Worm (Caenorhabditis elegans) whole organism, late embryonic: ENCODE results near the gene iff-2.

ENCODE experiments used
- C08G9.2 ChIP-seq: sonication (generic microtip); optimal IDR thresholded peaks from 2 replicates; lab custom pipeline; 2016; ENCODE audit warnings: mild to moderate bottlenecking, missing genetic modification characterization, moderate library complexity, missing compliant biosample characterization
- C38D4.7 ChIP-seq: fragments of 200-800 bp; sonication (Bioruptor generic); optimal IDR thresholded peaks from 2 replicates; lab custom pipeline; 2018; ENCODE audit warnings: mild to moderate bottlenecking, missing genetic modification characterization, moderate library complexity, missing compliant biosample characterization
- F13H6.1 ChIP-seq: sonication (generic microtip); optimal IDR thresholded peaks from 2 replicates; lab custom pipeline; 2016; ENCODE audit warnings: missing genetic modification characterization, missing compliant biosample characterization
- K02D7.2 ChIP-seq: sonication (generic microtip); optimal IDR thresholded peaks from 2 replicates; lab custom pipeline; 2017; ENCODE audit warnings: mild to moderate bottlenecking, missing genetic modification characterization, missing compliant biosample characterization
- K09A11.1 ChIP-seq: sonication (generic microtip); optimal IDR thresholded peaks from 2 replicates; lab custom pipeline; 2017; ENCODE audit warnings: antibody characterized with exemption, mild to moderate bottlenecking, missing genetic modification characterization, missing compliant biosample characterization; ENCODE audit not compliant: insufficient read depth
- Y22D7AL.16 ChIP-seq: sonication (generic microtip); optimal IDR thresholded peaks from 2 replicates; lab custom pipeline; 2016; ENCODE audit warnings: missing genetic modification characterization, missing compliant biosample characterization
- ahr-1 ChIP-seq: sonication (generic microtip); optimal IDR thresholded peaks from 2 replicates; lab custom pipeline; 2016; ENCODE audit warnings: missing genetic modification characterization, missing compliant biosample characterization
- ama-1 ChIP-seq: fragments of 150-350 bp; optimal IDR thresholded peaks from 2 replicates; lab custom pipeline; 2014
- ceh-18 ChIP-seq: sonication (generic microtip); optimal IDR thresholded peaks from 2 replicates; lab custom pipeline; 2016; ENCODE audit warnings: missing genetic modification characterization, missing compliant biosample characterization
- ceh-19 ChIP-seq: fragments of 200-800 bp; sonication (Bioruptor generic); optimal IDR thresholded peaks from 2 replicates; lab custom pipeline; 2018; ENCODE audit warnings: mild to moderate bottlenecking, missing genetic modification characterization, missing compliant biosample characterization
- ceh-30 ChIP-seq: fragments of 150-350 bp; optimal IDR thresholded peaks from 2 replicates; lab custom pipeline; 2014; ENCODE audit warnings: missing biosample characterization, missing genetic modification characterization
- ceh-31 ChIP-seq: sonication (generic microtip); optimal IDR thresholded peaks from 2 replicates; lab custom pipeline; 2016; ENCODE audit warnings: missing genetic modification characterization, missing compliant biosample characterization
- ceh-34 ChIP-seq: sonication (generic microtip); optimal IDR thresholded peaks from 2 replicates; lab custom pipeline; 2016; ENCODE audit warnings: mild to moderate bottlenecking, missing genetic modification characterization, missing compliant biosample characterization
- ceh-48 ChIP-seq: sonication (generic microtip); optimal IDR thresholded peaks from 2 replicates; lab custom pipeline; 2016; ENCODE audit warnings: missing genetic modification characterization, inconsistent platforms, missing compliant biosample characterization
- ceh-9 ChIP-seq: sonication (generic microtip); optimal IDR thresholded peaks from 2 replicates; lab custom pipeline; 2016; ENCODE audit warnings: mild to moderate bottlenecking, missing genetic modification characterization, inconsistent platforms, missing compliant biosample characterization
- che-1 ChIP-seq: sonication (generic microtip); optimal IDR thresholded peaks from 2 replicates; lab custom pipeline; 2016; ENCODE audit warnings: mild to moderate bottlenecking, missing genetic modification characterization, missing compliant biosample characterization
- eyg-1 ChIP-seq: sonication (generic microtip); optimal IDR thresholded peaks from 2 replicates; lab custom pipeline; 2016; ENCODE audit warnings: missing genotype, missing genetic modification characterization, missing compliant biosample characterization
- fax-1 ChIP-seq: sonication (generic microtip); optimal IDR thresholded peaks from 2 replicates; lab custom pipeline; 2016; ENCODE audit warnings: missing genotype, missing genetic modification characterization, missing compliant biosample characterization
- fkh-6 ChIP-seq: sonication (generic microtip); optimal IDR thresholded peaks from 2 replicates; lab custom pipeline; 2016; ENCODE audit warnings: missing genetic modification characterization, missing compliant biosample characterization
- gmeb-2 ChIP-seq: sonication (generic microtip); optimal IDR thresholded peaks from 2 replicates; lab custom pipeline; 2016; ENCODE audit warnings: missing genetic modification characterization, inconsistent platforms, missing compliant biosample characterization
- hlh-30 ChIP-seq: sonication (generic microtip); optimal IDR thresholded peaks from 2 replicates; lab custom pipeline; 2017; ENCODE audit warnings: antibody characterized with exemption, missing genetic modification characterization, missing compliant biosample characterization; ENCODE audit not compliant: insufficient read depth
- hlh-6 ChIP-seq: sonication (generic microtip); optimal IDR thresholded peaks from 2 replicates; lab custom pipeline; 2016; ENCODE audit warnings: missing genotype, missing genetic modification characterization, missing compliant biosample characterization
- hlh-8 ChIP-seq: sonication (generic microtip); optimal IDR thresholded peaks from 2 replicates; lab custom pipeline; 2016; ENCODE audit warnings: missing genotype, missing genetic modification characterization, missing compliant biosample characterization
- lim-6 ChIP-seq: sonication (generic microtip); optimal IDR thresholded peaks from 2 replicates; lab custom pipeline; 2016; ENCODE audit warnings: missing genetic modification characterization, missing compliant biosample characterization
- lin-11 ChIP-seq: fragments of 200-800 bp; sonication (Bioruptor generic); optimal IDR thresholded peaks from 2 replicates; lab custom pipeline; 2018; ENCODE audit warnings: mild to moderate bottlenecking, missing genetic modification characterization, missing compliant biosample characterization
- madf-2 ChIP-seq: sonication (generic microtip); optimal IDR thresholded peaks from 2 replicates; lab custom pipeline; 2017; ENCODE audit warnings: missing genetic modification characterization, missing compliant biosample characterization
- mec-3 ChIP-seq: sonication (generic microtip); optimal IDR thresholded peaks from 2 replicates; lab custom pipeline; 2016; ENCODE audit warnings: borderline replicate concordance, missing genetic modification characterization, missing compliant biosample characterization
- nfya-1 ChIP-seq: sonication (generic microtip); optimal IDR thresholded peaks from 2 replicates; lab custom pipeline; 2017; ENCODE audit warnings: missing genetic modification characterization, mild to moderate bottlenecking, missing compliant biosample characterization, antibody characterized with exemption, moderate library complexity
- nhr-232 ChIP-seq: sonication (generic microtip); optimal IDR thresholded peaks from 2 replicates; lab custom pipeline; 2016; ENCODE audit warnings: missing genetic modification characterization, missing compliant biosample characterization
- pax-1 ChIP-seq: fragments of 150-350 bp; optimal IDR thresholded peaks from 2 replicates; lab custom pipeline; 2014; ENCODE audit warnings: missing biosample characterization, missing genetic modification characterization
- pha-2 ChIP-seq: sonication (generic microtip); optimal IDR thresholded peaks from 2 replicates; lab custom pipeline; 2017; ENCODE audit warnings: mild to moderate bottlenecking, missing genetic modification characterization, missing compliant biosample characterization
- pha-4 ChIP-seq: fragments of 150-350 bp; optimal IDR thresholded peaks from 2 replicates; lab custom pipeline; 2018; ENCODE audit warnings: missing biosample characterization, missing genetic modification reagents, missing genetic modification characterization
- pqm-1 ChIP-seq: sonication (generic microtip); optimal IDR thresholded peaks from 2 replicates; lab custom pipeline; 2016; ENCODE audit warnings: missing genetic modification characterization, missing compliant biosample characterization
- pros-1 ChIP-seq: fragments of 150-350 bp; optimal IDR thresholded peaks from 2 replicates; lab custom pipeline; 2014; ENCODE audit warnings: missing biosample characterization, missing genetic modification reagents, missing genetic modification characterization
- ref-2 ChIP-seq: sonication (generic microtip); optimal IDR thresholded peaks from 2 replicates; lab custom pipeline; 2016; ENCODE audit warnings: missing genetic modification characterization, missing compliant biosample characterization
- sdc-2 ChIP-seq: sonication (generic microtip); optimal IDR thresholded peaks from 2 replicates; lab custom pipeline; 2016; ENCODE audit warnings: missing genotype, missing genetic modification characterization, missing compliant biosample characterization
- sox-2 ChIP-seq: fragments of 200-800 bp; sonication (Bioruptor generic); IDR thresholded peaks from 2 replicates; pipeline ENCODE4 v1.3.6; 2022; ENCODE audit warnings: missing genetic modification reagents, missing genetic modification characterization, missing compliant biosample characterization
- sox-4 ChIP-seq: sonication (generic microtip); optimal IDR thresholded peaks from 2 replicates; lab custom pipeline; 2017; ENCODE audit warnings: mild to moderate bottlenecking, missing genetic modification characterization, inconsistent platforms, missing compliant biosample characterization
- syd-9 ChIP-seq: sonication (generic microtip); optimal IDR thresholded peaks from 2 replicates; lab custom pipeline; 2016; ENCODE audit warnings: mild to moderate bottlenecking, missing genetic modification characterization, moderate library complexity, missing compliant biosample characterization
- tbx-2 ChIP-seq: sonication (generic microtip); optimal IDR thresholded peaks from 2 replicates; lab custom pipeline; 2016; ENCODE audit warnings: missing genetic modification characterization, missing compliant biosample characterization
- tbx-7 ChIP-seq: sonication (generic microtip); optimal IDR thresholded peaks from 2 replicates; lab custom pipeline; 2016; ENCODE audit warnings: missing genotype, missing genetic modification characterization, missing compliant biosample characterization
- ttx-3 ChIP-seq: sonication (generic microtip); optimal IDR thresholded peaks from 2 replicates; lab custom pipeline; 2016; ENCODE audit warnings: missing genetic modification reagents, missing genetic modification characterization, missing compliant biosample characterization
- unc-3 ChIP-seq, 2 experiments: fragments of 200-800 bp in 1 of 2; sonication (Bioruptor generic) in 1 of 2; sonication (generic microtip) in 1 of 2; conservative IDR thresholded peaks in 1 of 2; optimal IDR thresholded peaks in 1 of 2; 2 replicates each; pipeline versions ENCODE4 v1.3.6 to Lab custom; 2016 to 2022; ENCODE audit warnings: missing compliant biosample characterization in 2 of 2, missing genetic modification characterization in 2 of 2, missing genetic modification reagents in 1 of 2
- unc-42 ChIP-seq: sonication (generic microtip); optimal IDR thresholded peaks from 2 replicates; lab custom pipeline; 2016; ENCODE audit warnings: missing genotype, missing genetic modification characterization, missing compliant biosample characterization
- unc-86 ChIP-seq: sonication (generic microtip); optimal IDR thresholded peaks from 2 replicates; lab custom pipeline; 2016; ENCODE audit warnings: missing genetic modification characterization, missing compliant biosample characterization
- zip-5 ChIP-seq: sonication (generic microtip); optimal IDR thresholded peaks from 2 replicates; lab custom pipeline; 2016; ENCODE audit warnings: missing genetic modification characterization, missing compliant biosample characterization

The iff-2 gene

DNA sequence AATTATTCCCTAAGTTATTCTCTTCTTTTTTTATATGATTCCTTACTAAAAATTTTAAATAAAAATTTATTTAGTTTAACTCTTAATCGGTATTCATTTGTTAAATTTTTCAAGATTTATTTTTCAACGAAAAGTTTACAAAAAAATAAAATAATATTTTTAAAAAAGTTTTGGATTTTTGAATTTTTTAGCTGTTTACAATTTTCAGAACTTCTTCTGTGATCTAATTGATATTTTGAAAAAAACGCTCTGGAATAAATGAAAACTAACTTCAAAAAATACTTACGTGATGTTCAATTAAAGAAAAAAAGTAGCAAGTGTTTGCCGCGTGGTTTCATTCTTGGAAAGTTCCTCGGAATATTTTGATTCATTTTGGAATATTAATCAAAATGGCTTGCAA is 15.9 kb downstream of the iff-2 start, which contains the start of gene decr-1.2:
Gene decr-1.2 (plus strand): TSS at position 301 of the 400 bp plus-strand sequence.
- TF ChIP-seq F13H6.1 (tag; lab: Kevin White, UChicago) (no peak), fax-1 (no peak), ceh-18 (tag; lab: Kevin White, UChicago) (no peak), nhr-232 (tag; lab: Kevin White, UChicago) (no peak), ceh-31 (tag; lab: Kevin White, UChicago) (no peak), pqm-1 (tag; lab: Kevin White, UChicago) (no peak), unc-42 (tag; lab: Kevin White, UChicago) (no peak), Y22D7AL.16 (tag; lab: Kevin White, UChicago) (no peak), hlh-6 (tag; lab: Kevin White, UChicago) (no peak), C38D4.7 (no peak), sox-4 (tag; lab: Kevin White, UChicago) (no peak), K09A11.1 (tag; lab: Kevin White, UChicago) (no peak)

DNA sequence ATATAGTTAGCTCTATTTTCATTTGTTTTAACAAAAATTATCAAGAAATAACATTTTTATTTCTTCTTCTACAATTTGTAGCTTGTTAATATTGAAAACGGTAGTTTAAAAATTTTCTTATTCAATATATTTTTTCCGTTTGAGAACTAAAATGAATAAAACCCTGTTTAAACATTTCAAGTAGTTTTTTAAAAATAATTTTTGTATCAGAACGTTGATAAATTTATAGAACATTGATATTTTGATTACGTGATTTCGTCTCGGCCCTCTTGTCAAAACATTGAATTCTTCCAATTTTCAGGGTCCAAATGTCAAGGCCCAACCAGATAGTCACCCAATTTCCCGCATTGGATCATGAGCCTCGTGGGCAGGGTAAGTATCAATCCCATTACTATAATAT is 20.8 kb downstream of the iff-2 start, which contains the start of gene pqn-73:
Gene pqn-73 (plus strand): TSS at position 301 of the 400 bp plus-strand sequence.
- TF ChIP-seq lim-6 (tag; lab: Kevin White, UChicago) (no peak), che-1 (no peak), pha-4 (no peak), nhr-232 (tag; lab: Kevin White, UChicago) (no peak), ama-1 (no peak), zip-5 (tag; lab: Kevin White, UChicago) (no peak), ceh-9 (tag; lab: Kevin White, UChicago) (no peak), K02D7.2 (tag; lab: Kevin White, UChicago) (no peak), Y22D7AL.16 (tag; lab: Kevin White, UChicago) (no peak), C08G9.2 (no peak)

DNA sequence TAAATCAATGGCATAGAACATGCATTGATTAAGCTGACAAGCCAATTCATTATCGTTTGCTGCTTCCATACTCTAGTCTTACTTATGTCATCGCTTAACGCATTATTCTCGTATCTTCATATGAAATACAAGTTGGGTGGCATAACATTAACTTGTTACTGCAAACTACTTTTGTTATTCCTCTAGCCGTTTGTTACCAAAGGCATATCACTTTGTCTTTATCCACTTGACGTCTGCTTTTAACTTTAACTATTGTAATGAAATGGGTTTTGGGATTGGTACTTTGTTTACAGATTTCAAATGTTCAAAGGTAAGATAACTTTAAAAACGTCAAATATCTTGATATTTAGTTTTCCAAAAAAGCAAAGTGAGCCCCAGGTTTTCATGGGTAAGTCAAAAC is 25.1 kb downstream of the iff-2 start, which contains the start of gene W01C9.2:
Gene W01C9.2 (plus strand): TSS at position 301 of the 400 bp plus-strand sequence.
- TF ChIP-seq sox-2 (GFP tag; lab: Robert Waterston, UW) (no peak), ama-1 (no peak), ahr-1 (no peak), pha-2 (tag; lab: Kevin White, UChicago) (no peak), mec-3 (no peak), unc-86 (tag; lab: Kevin White, UChicago) (no peak)

DNA sequence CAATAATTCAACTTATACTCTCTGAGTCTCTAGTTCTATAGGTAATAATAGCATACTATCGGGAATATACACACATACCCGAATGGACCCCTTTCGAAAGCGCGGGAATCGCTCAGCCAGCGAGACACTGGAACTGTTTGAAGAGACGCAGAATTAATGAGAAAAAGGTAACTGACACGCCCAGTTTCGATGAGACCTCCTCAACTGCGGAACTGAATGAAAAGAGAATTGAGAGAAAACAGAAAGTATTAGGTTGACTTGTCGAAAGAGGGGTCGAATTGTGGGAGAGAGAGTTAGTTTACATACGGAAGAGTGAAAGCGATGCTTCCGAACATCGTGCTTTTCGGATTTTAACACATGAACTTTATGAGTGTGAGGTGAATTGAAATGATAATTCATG is 29.2 kb downstream of the iff-2 start:
- TF ChIP-seq ceh-30 (tag; lab: Kevin White, UChicago): no peak
- peak; percentile 65 for TF ChIP-seq ceh-34 (tag; lab: Kevin White, UChicago)
- no peak for TF ChIP-seq ama-1
- TF ChIP-seq madf-2: no peak
- no peak for TF ChIP-seq hlh-8 (tag; lab: Kevin White, UChicago)
- no peak for TF ChIP-seq syd-9 (tag; lab: Kevin White, UChicago)
- TF ChIP-seq F13H6.1 (tag; lab: Kevin White, UChicago): no peak
- peak; percentile 8 for TF ChIP-seq ceh-31 (tag; lab: Kevin White, UChicago)
- TF ChIP-seq C38D4.7: no peak
- TF ChIP-seq ceh-19: no peak
- no peak for TF ChIP-seq fkh-6 (tag; lab: Kevin White, UChicago)
- TF ChIP-seq pha-2 (tag; lab: Kevin White, UChicago): peak; percentile 16
- TF ChIP-seq sdc-2 (tag; lab: Kevin White, UChicago): no peak
- no peak for TF ChIP-seq hlh-6 (tag; lab: Kevin White, UChicago)
- peak; percentile 51 for TF ChIP-seq nfya-1 (tag; lab: Kevin White, UChicago)
- no peak for TF ChIP-seq ttx-3 (tag; lab: Kevin White, UChicago)
- no peak for TF ChIP-seq ceh-48
- no peak for TF ChIP-seq hlh-30 (tag; lab: Kevin White, UChicago)
- no peak for TF ChIP-seq tbx-7 (tag; lab: Kevin White, UChicago)
- TF ChIP-seq zip-5 (tag; lab: Kevin White, UChicago): no peak
- TF ChIP-seq gmeb-2 (tag; lab: Kevin White, UChicago): no peak
- TF ChIP-seq pha-4: no peak
- no peak for TF ChIP-seq eyg-1 (tag; lab: Kevin White, UChicago)
- TF ChIP-seq pros-1: no peak
- no peak for TF ChIP-seq lin-11
- no peak for TF ChIP-seq unc-42 (tag; lab: Kevin White, UChicago)
- TF ChIP-seq ceh-9 (tag; lab: Kevin White, UChicago): no peak
- TF ChIP-seq mec-3: no peak
- peak; percentile 48 for TF ChIP-seq tbx-2
- TF ChIP-seq pax-1 (tag; lab: Kevin White, UChicago): no peak
- no peak for TF ChIP-seq unc-3 (GFP tag; conservative IDR thresholded peaks at IDR 0.05; lab: Robert Waterston, UW)
- no peak for TF ChIP-seq unc-3 (tag; optimal IDR thresholded peaks at IDR 0.05; lab: Kevin White, UChicago)
- no peak for TF ChIP-seq ref-2 (tag; lab: Kevin White, UChicago)
